Fruit fly (Drosophila melanogaster) whole organism: ENCODE measurements around the gene SmydA-9.

Experiments
- Dll ChIP-seq: fragments of >200 bp; optimal IDR thresholded peaks from 2 replicates; lab custom pipeline; 2017
- psq ChIP-seq: fragments of >200 bp; optimal IDR thresholded peaks from 2 replicates; lab custom pipeline; 2017

- TF ChIP-seq Dll (lab: Kevin White, UChicago) (no peak), psq (lab: Kevin White, UChicago) (no peak)
These were observed 45.9 kb downstream of the SmydA-9 start for dm6 chrX:9164510-9165506.
